Worm (Caenorhabditis elegans) whole organism, L4/young adult: ENCODE data around the gene Y39A1A.16.

Experiments used
- W03F9.2 ChIP-seq: fragments of 150-350 bp; optimal IDR thresholded peaks from 2 replicates; lab custom pipeline; 2014; ENCODE audit warnings: missing biosample characterization, missing genetic modification characterization
- dao-5 ChIP-seq: sonication (generic microtip); optimal IDR thresholded peaks from 2 replicates; lab custom pipeline; 2016; ENCODE audit warnings: missing genotype, missing genetic modification characterization, moderate library complexity, missing compliant biosample characterization
- him-1 ChIP-seq: sonication (generic microtip); optimal IDR thresholded peaks from 2 replicates; lab custom pipeline; 2016; ENCODE audit warnings: missing genotype, missing genetic modification reagents, missing genetic modification characterization, missing compliant biosample characterization

- TF ChIP-seq W03F9.2 (no peak), dao-5 (no peak), him-1 (tag; lab: Kevin White, UChicago) (no peak)
Observed at ce11 chrIII:10649219-10649618, 29.9 kb upstream of the Y39A1A.16 start, which contains the start of gene emg-1.
